Fruit fly (Drosophila melanogaster) whole organism, embryonic: ENCODE results near the gene CG14615.

Experiments
- Aef1 ChIP-seq: fragments of 200-800 bp; sonication (Bioruptor generic); IDR thresholded peaks from 3 replicates; pipeline ENCODE4 v1.3.6; 2022; ENCODE audit warnings: missing biosample characterization, missing genetic modification characterization
- Asciz ChIP-seq: fragments of 200-800 bp; sonication (Bioruptor generic); optimal IDR thresholded peaks from 2 replicates; lab custom pipeline; 2017; ENCODE audit warnings: missing biosample characterization, mild to moderate bottlenecking, missing genetic modification characterization, missing genetic modification reagents
- CG10267 ChIP-seq: fragments of 200-800 bp; sonication (Bioruptor generic); optimal IDR thresholded peaks from 2 replicates; lab custom pipeline; 2018; ENCODE audit warnings: missing biosample characterization, mild to moderate bottlenecking, missing genetic modification characterization, moderate library complexity
- CG10462 ChIP-seq: fragments of 200-800 bp; sonication (Bioruptor generic); optimal IDR thresholded peaks from 2 replicates; lab custom pipeline; 2016; ENCODE audit warnings: missing biosample characterization, missing genetic modification characterization
- CG11247 ChIP-seq: fragments of 200-800 bp; sonication (Bioruptor generic); IDR thresholded peaks from 2 replicates; pipeline ENCODE4 v1.3.6; 2022; ENCODE audit warnings: missing biosample characterization, missing genetic modification characterization
- CG14710 ChIP-seq: fragments of 200-800 bp; sonication (Bioruptor generic); optimal IDR thresholded peaks from 3 replicates; lab custom pipeline; 2019; ENCODE audit warnings: missing biosample characterization, mild to moderate bottlenecking, missing genetic modification characterization, moderate library complexity
- CG14965 ChIP-seq: fragments of 200-800 bp; sonication (Bioruptor generic); optimal IDR thresholded peaks from 2 replicates; lab custom pipeline; 2016; ENCODE audit warnings: missing biosample characterization, missing genetic modification characterization, borderline replicate concordance
- CG17912 ChIP-seq: fragments of 200-800 bp; sonication (Bioruptor generic); optimal IDR thresholded peaks from 2 replicates; lab custom pipeline; 2018; ENCODE audit warnings: missing biosample characterization, mild to moderate bottlenecking, missing genetic modification characterization
- CG2120 ChIP-seq: fragments of 200-800 bp; sonication (Bioruptor generic); optimal IDR thresholded peaks from 3 replicates; lab custom pipeline; 2016; ENCODE audit warnings: missing biosample characterization, missing genetic modification characterization
- CG2875 ChIP-seq: fragments of 200-800 bp; sonication (Bioruptor generic); optimal IDR thresholded peaks from 2 replicates; lab custom pipeline; 2017; ENCODE audit warnings: missing biosample characterization, mild to moderate bottlenecking, missing genetic modification characterization, missing genetic modification reagents
- CG3065 ChIP-seq: fragments of 200-800 bp; sonication (Bioruptor generic); optimal IDR thresholded peaks from 2 replicates; lab custom pipeline; 2016; ENCODE audit warnings: missing biosample characterization, missing genetic modification characterization
- CG34422 ChIP-seq: fragments of 200-800 bp; sonication (Bioruptor generic); IDR thresholded peaks from 3 replicates; pipeline ENCODE4 v1.3.6; 2022; ENCODE audit warnings: missing biosample characterization, missing genetic modification characterization
- CG7357 ChIP-seq: fragments of 200-800 bp; sonication (Bioruptor generic); IDR thresholded peaks from 3 replicates; pipeline ENCODE4 v1.3.6; 2022; ENCODE audit warnings: missing biosample characterization, missing genetic modification characterization
- CG8089 ChIP-seq: fragments of 200-800 bp; sonication (Bioruptor generic); optimal IDR thresholded peaks from 3 replicates; lab custom pipeline; 2016; ENCODE audit warnings: missing biosample characterization, missing genetic modification characterization
- CG8478 ChIP-seq: fragments of >200 bp; optimal IDR thresholded peaks from 2 replicates; lab custom pipeline; 2018
- CG8944 ChIP-seq: fragments of 200-800 bp; sonication (Bioruptor generic); optimal IDR thresholded peaks from 3 replicates; lab custom pipeline; 2016; ENCODE audit warnings: missing biosample characterization, missing genetic modification characterization
- CG9727 ChIP-seq: fragments of 200-800 bp; sonication (Bioruptor generic); optimal IDR thresholded peaks from 3 replicates; lab custom pipeline; 2017; ENCODE audit warnings: missing biosample characterization, mild to moderate bottlenecking, missing genetic modification characterization
- D19A ChIP-seq: fragments of 200-800 bp; optimal IDR thresholded peaks from 3 replicates; lab custom pipeline; 2019; ENCODE audit warnings: missing biosample characterization, mild to moderate bottlenecking, missing genetic modification characterization, moderate library complexity
- Eip74EF ChIP-seq, 2 experiments: fragments of 200-800 bp in 1 of 2; fragments of >200 bp in 1 of 2; sonication (Bioruptor generic) in 1 of 2; optimal IDR thresholded peaks; 2 replicates each; lab custom pipeline; 2017 to 2019; ENCODE audit warnings: missing biosample characterization in 2 of 2, missing genetic modification characterization in 2 of 2, mild to moderate bottlenecking in 1 of 2, moderate library complexity in 1 of 2
- Gsc ChIP-seq: fragments of 200-800 bp; sonication (Bioruptor generic); IDR thresholded peaks from 2 replicates; pipeline ENCODE4 v1.3.6; 2022; ENCODE audit warnings: missing biosample characterization, missing genetic modification characterization
- Hsf ChIP-seq: fragments of 200-800 bp; sonication (Bioruptor generic); optimal IDR thresholded peaks from 3 replicates; lab custom pipeline; 2016; ENCODE audit warnings: missing biosample characterization, missing genetic modification characterization
- Kr ChIP-seq: fragments of 200-800 bp; sonication (Bioruptor generic); optimal IDR thresholded peaks from 2 replicates; lab custom pipeline; 2017; ENCODE audit warnings: missing biosample characterization, mild to moderate bottlenecking, missing genetic modification characterization
- Mad ChIP-seq: fragments of 200-800 bp; sonication (Bioruptor generic); optimal IDR thresholded peaks from 2 replicates; lab custom pipeline; 2016; ENCODE audit warnings: missing biosample characterization, missing genetic modification characterization
- Max ChIP-seq: fragments of 200-800 bp; sonication (Bioruptor generic); optimal IDR thresholded peaks from 2 replicates; lab custom pipeline; 2016; ENCODE audit warnings: missing biosample characterization, mild to moderate bottlenecking, missing genetic modification characterization
- Mrtf ChIP-seq: fragments of 200-800 bp; sonication (Bioruptor generic); IDR thresholded peaks from 3 replicates; pipeline ENCODE4 v1.3.6; 2022; ENCODE audit warnings: missing biosample characterization, missing genetic modification characterization
- NC2β ChIP-seq: fragments of 200-800 bp; sonication (Bioruptor generic); optimal IDR thresholded peaks from 2 replicates; lab custom pipeline; 2016; ENCODE audit warnings: missing biosample characterization, missing genetic modification characterization
- NfI ChIP-seq: fragments of 200-800 bp; sonication (Bioruptor generic); optimal IDR thresholded peaks from 3 replicates; lab custom pipeline; 2018; ENCODE audit warnings: missing biosample characterization, mild to moderate bottlenecking, missing genetic modification characterization, moderate library complexity
- Ptx1 ChIP-seq: fragments of 200-800 bp; sonication (Bioruptor generic); IDR thresholded peaks from 2 replicates; pipeline ENCODE4 v1.3.6; 2022; ENCODE audit warnings: missing biosample characterization, missing genetic modification characterization
- Xrp1 ChIP-seq: fragments of 200-800 bp; sonication (Bioruptor generic); IDR thresholded peaks from 2 replicates; pipeline ENCODE4 v1.3.6; 2022; ENCODE audit warnings: missing biosample characterization, missing genetic modification characterization
- ara ChIP-seq: fragments of 200-800 bp; sonication (Bioruptor generic); IDR thresholded peaks from 2 replicates; pipeline ENCODE4 v1.3.6; 2022; ENCODE audit warnings: missing biosample characterization, missing genetic modification characterization
- chinmo ChIP-seq: fragments of 200-800 bp; sonication (Bioruptor generic); IDR thresholded peaks from 4 replicates; pipeline ENCODE4 v1.3.6; 2022; ENCODE audit warnings: missing biosample characterization, missing genetic modification characterization; ENCODE audit not compliant: partially characterized antibody
- crp ChIP-seq, 2 experiments: fragments of 200-800 bp; sonication (Bioruptor generic); optimal IDR thresholded peaks; 2 replicates in 1 of 2; 3 replicates in 1 of 2; lab custom pipeline; 2017; ENCODE audit warnings: missing biosample characterization in 2 of 2, missing genetic modification characterization in 2 of 2, mild to moderate bottlenecking in 1 of 2, moderate library complexity in 1 of 2
- da ChIP-seq: fragments of 200-800 bp; sonication (Bioruptor generic); optimal IDR thresholded peaks from 2 replicates; lab custom pipeline; 2016; ENCODE audit warnings: missing biosample characterization, missing genetic modification characterization
- ftz-f1 ChIP-seq: fragments of 200-800 bp; sonication (Bioruptor generic); optimal IDR thresholded peaks from 2 replicates; lab custom pipeline; 2016; ENCODE audit warnings: missing biosample characterization, missing genetic modification characterization
- gem ChIP-seq: fragments of 200-800 bp; sonication (Bioruptor generic); optimal IDR thresholded peaks from 2 replicates; lab custom pipeline; 2019; ENCODE audit warnings: missing biosample characterization, mild to moderate bottlenecking, missing genetic modification characterization, moderate library complexity
- gsb ChIP-seq: fragments of 200-800 bp; sonication (Bioruptor generic); IDR thresholded peaks from 2 replicates; pipeline ENCODE4 v1.3.6; 2022; ENCODE audit warnings: missing biosample characterization, missing genetic modification characterization
- ham ChIP-seq: fragments of 200-800 bp; sonication (Bioruptor generic); IDR thresholded peaks from 2 replicates; pipeline ENCODE4 v1.3.6; 2022; ENCODE audit warnings: missing biosample characterization, missing genetic modification characterization
- jing ChIP-seq: fragments of 200-800 bp; sonication (Bioruptor generic); optimal IDR thresholded peaks from 2 replicates; lab custom pipeline; 2018; ENCODE audit warnings: missing biosample characterization, mild to moderate bottlenecking, missing genetic modification characterization
- luna ChIP-seq: fragments of 200-800 bp; sonication (Bioruptor generic); optimal IDR thresholded peaks from 2 replicates; lab custom pipeline; 2016; ENCODE audit warnings: missing biosample characterization, missing genetic modification characterization
- otp ChIP-seq: fragments of 200-800 bp; sonication (Bioruptor generic); IDR thresholded peaks from 3 replicates; pipeline ENCODE4, ENCODE4 v1.3.6; 2022; ENCODE audit warnings: missing biosample characterization, missing genetic modification characterization
- pfk ChIP-seq: fragments of 200-800 bp; sonication (Bioruptor generic); optimal IDR thresholded peaks from 2 replicates; lab custom pipeline; 2018; ENCODE audit warnings: missing biosample characterization, mild to moderate bottlenecking, missing genetic modification characterization, moderate library complexity
- prd ChIP-seq, 3 experiments: fragments of >200 bp in 2 of 3; fragments of 200-800 bp in 1 of 3; sonication (Bioruptor generic) in 1 of 3; optimal IDR thresholded peaks in 2 of 3; IDR thresholded peaks in 1 of 3; 2 replicates in 2 of 3; 3 replicates in 1 of 3; pipeline versions ENCODE4 v1.3.6 to Lab custom; 2017 to 2022; ENCODE audit warnings: missing biosample characterization in 1 of 3, missing genetic modification characterization in 1 of 3
- sens-2 ChIP-seq: fragments of 200-800 bp; sonication (Bioruptor generic); IDR thresholded peaks from 2 replicates; pipeline ENCODE4 v1.3.6; 2022; ENCODE audit warnings: missing biosample characterization, missing genetic modification characterization
- sim ChIP-seq: fragments of 200-800 bp; sonication (Bioruptor generic); IDR thresholded peaks from 2 replicates; pipeline ENCODE4 v1.3.6; 2022; ENCODE audit warnings: missing biosample characterization, missing genetic modification characterization
- sisA ChIP-seq: fragments of 200-800 bp; sonication (Bioruptor generic); IDR thresholded peaks from 2 replicates; pipeline ENCODE4 v1.3.6; 2022; ENCODE audit warnings: missing biosample characterization, missing genetic modification characterization
- stwl ChIP-seq: fragments of 200-800 bp; sonication (Bioruptor generic); optimal IDR thresholded peaks from 3 replicates; lab custom pipeline; 2018; ENCODE audit warnings: missing biosample characterization, mild to moderate bottlenecking, missing genetic modification characterization, moderate library complexity
- twi ChIP-seq: fragments of 200-800 bp; optimal IDR thresholded peaks from 2 replicates; lab custom pipeline; 2019; ENCODE audit warnings: missing biosample characterization, mild to moderate bottlenecking, missing genetic modification characterization, moderate library complexity
- unpg ChIP-seq: fragments of 200-800 bp; sonication (Bioruptor generic); optimal IDR thresholded peaks from 3 replicates; lab custom pipeline; 2018; ENCODE audit warnings: missing biosample characterization, mild to moderate bottlenecking, missing genetic modification characterization, moderate library complexity
- usp ChIP-seq: fragments of >200 bp; optimal IDR thresholded peaks from 2 replicates; lab custom pipeline; 2017; ENCODE audit warnings: missing biosample characterization, missing genetic modification characterization
- vvl ChIP-seq: fragments of 200-800 bp; sonication (Bioruptor generic); IDR thresholded peaks from 2 replicates; pipeline ENCODE4 v1.3.6; 2022; ENCODE audit warnings: missing biosample characterization, missing genetic modification characterization
- zen ChIP-seq: fragments of 200-800 bp; sonication (Bioruptor generic); optimal IDR thresholded peaks from 3 replicates; lab custom pipeline; 2018; ENCODE audit warnings: missing biosample characterization, mild to moderate bottlenecking, missing genetic modification characterization, moderate library complexity

The CG14615 gene

DNA sequence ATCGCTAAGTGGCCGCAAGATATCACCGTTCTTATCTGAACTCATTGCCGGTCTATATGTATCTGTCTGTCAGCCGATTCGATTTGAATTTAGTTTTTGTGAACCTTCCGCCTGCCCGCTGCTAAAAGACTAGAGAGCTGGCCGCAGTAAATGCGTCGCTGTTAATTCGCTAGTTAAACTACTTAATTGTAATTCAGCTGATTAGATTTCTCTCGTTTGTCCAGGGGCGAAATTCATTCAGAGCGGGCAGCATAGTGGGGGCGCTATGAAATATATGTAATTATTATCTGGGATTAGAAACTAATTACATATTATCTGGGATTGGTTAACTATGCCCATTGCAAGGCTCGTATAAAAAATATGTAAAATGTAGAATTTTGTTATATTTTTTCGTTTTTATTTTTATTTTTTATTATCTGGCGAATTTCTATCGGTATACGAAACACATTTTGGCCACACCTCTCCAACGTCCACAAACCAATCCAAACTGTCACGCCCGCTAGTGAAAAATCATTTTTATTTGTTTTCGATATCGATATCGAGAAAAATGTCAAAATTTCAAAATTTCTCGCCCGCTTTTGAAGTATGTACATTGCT lies at the start of gene CG14615, which contains the start of gene tilB (continued):
- TF ChIP-seq ara (GFP tag; lab: Robert Waterston, UW) = no peak
- TF ChIP-seq CG2120 (GFP tag; lab: Kevin White, UChicago) = peak; percentile 68
- TF ChIP-seq Xrp1 = no peak
- TF ChIP-seq pfk (GFP tag; lab: Kevin White, UChicago) = no peak
- TF ChIP-seq stwl (tag; lab: Kevin White, UChicago) = no peak
- no peak for TF ChIP-seq Mrtf (GFP tag; lab: Robert Waterston, UW)
- no peak for TF ChIP-seq CG14965 (GFP tag; lab: Kevin White, UChicago)
- no peak for TF ChIP-seq sisA (GFP tag; lab: Robert Waterston, UW)
- no peak for TF ChIP-seq Asciz (GFP tag; lab: Kevin White, UChicago)
- TF ChIP-seq sens-2 = no peak
- TF ChIP-seq Aef1 (GFP tag; lab: Robert Waterston, UW) = 0 out of 3 replicates have a peak, but pooled peaks have one; percentile 22
- TF ChIP-seq CG8478 (lab: Kevin White, UChicago) = no peak
- TF ChIP-seq CG2875 (GFP tag; lab: Kevin White, UChicago) = no peak
- TF ChIP-seq Mad (GFP tag; lab: Kevin White, UChicago) = no peak
- peak; percentile 42 for TF ChIP-seq NfI (GFP tag; lab: Kevin White, UChicago)
- no peak for TF ChIP-seq CG7357 (GFP tag; lab: Robert Waterston, UW)
- no peak for TF ChIP-seq CG3065 (GFP tag; lab: Kevin White, UChicago)
- no peak; the same call in 1 of the 2 replicates for TF ChIP-seq vvl (GFP tag; lab: Robert Waterston, UW)
- no peak for TF ChIP-seq gem (tag; lab: Kevin White, UChicago)
- no peak for TF ChIP-seq CG10267 (tag; lab: Kevin White, UChicago)
- no peak for TF ChIP-seq CG14710 (tag; lab: Kevin White, UChicago)
- TF ChIP-seq chinmo (GFP tag; lab: Robert Waterston, UW) = no peak
- no peak for TF ChIP-seq D19A (tag; lab: Kevin White, UChicago)
- no peak for TF ChIP-seq usp (GFP tag; lab: Kevin White, UChicago)
- no peak for TF ChIP-seq unpg
- TF ChIP-seq prd (optimal IDR thresholded peaks at IDR 0.05; lab: Kevin White, UChicago) = no peak
- TF ChIP-seq prd (GFP tag; IDR thresholded peaks at IDR 0.05; lab: Robert Waterston, UW) = no peak
- no peak for TF ChIP-seq gsb (GFP tag; lab: Robert Waterston, UW)
- TF ChIP-seq jing (GFP tag; lab: Kevin White, UChicago) = no peak
- no peak for TF ChIP-seq Max (GFP tag; lab: Kevin White, UChicago)
- TF ChIP-seq CG17912 = no peak
- TF ChIP-seq CG9727 (GFP tag; lab: Kevin White, UChicago) = peak; percentile 11
- TF ChIP-seq Hsf (GFP tag; lab: Kevin White, UChicago) = peak; percentile 24
- TF ChIP-seq crp (GFP tag; optimal IDR thresholded peaks at IDR 0.05; lab: Kevin White, UChicago) = no peak
- TF ChIP-seq ftz-f1 (GFP tag; lab: Kevin White, UChicago) = no peak
- TF ChIP-seq Gsc = no peak
- TF ChIP-seq CG11247 (GFP tag; lab: Robert Waterston, UW) = no peak
- no peak for TF ChIP-seq sim
- no peak for TF ChIP-seq luna (GFP tag; lab: Kevin White, UChicago)
- no peak for TF ChIP-seq Eip74EF (GFP tag; optimal IDR thresholded peaks at IDR 0.05; lab: Kevin White, UChicago)
- no peak for TF ChIP-seq NC2β (GFP tag; lab: Kevin White, UChicago)
- TF ChIP-seq otp = no peak
- no peak for TF ChIP-seq CG10462 (GFP tag; lab: Kevin White, UChicago)
- no peak for TF ChIP-seq da (GFP tag; lab: Kevin White, UChicago)
- TF ChIP-seq zen (tag; lab: Kevin White, UChicago) = no peak
- TF ChIP-seq twi = no peak
- no peak for TF ChIP-seq CG34422 (GFP tag; lab: Robert Waterston, UW)
- no peak for TF ChIP-seq CG8089 (GFP tag; lab: Kevin White, UChicago)
- TF ChIP-seq Ptx1 = peak; percentile 56
- no peak for TF ChIP-seq Kr (GFP tag; lab: Kevin White, UChicago)
- no peak for TF ChIP-seq CG8944 (GFP tag; lab: Kevin White, UChicago)
- TF ChIP-seq ham (GFP tag; lab: Robert Waterston, UW) = no peak
